Worm (Caenorhabditis elegans): ENCODE data around the gene T08G3.11.

- TF ChIP-seq T22C8.4 (GFP tag; IDR thresholded peaks at IDR 0.05) (no peak), ztf-29 (GFP tag; IDR thresholded peaks at IDR 0.05) (no peak), klf-2 (GFP tag; conservative IDR thresholded peaks at IDR 0.05) (no peak), tab-1 (GFP tag; IDR thresholded peaks at IDR 0.05) (no peak), med-1 (GFP tag; optimal IDR thresholded peaks at IDR 0.05; ENCODE audit: insufficient read depth) (no peak), ztf-23 (GFP tag; IDR thresholded peaks at IDR 0.05) (no peak), ref-1 (GFP tag; conservative IDR thresholded peaks at IDR 0.05) (no peak), cog-1 (tag; optimal IDR thresholded peaks at IDR 0.05) (no peak), flt-1 (GFP tag; IDR thresholded peaks at IDR 0.05) (no peak)
Observed at ce11 chrV:16470916-16471315, 8.3 kb downstream of the T08G3.11 start, which contains the start of gene srh-138.

Measured in whole organism, midembryonic.